Worm (Caenorhabditis elegans) whole organism, young adult: ENCODE results near the gene clec-166.

Source experiments
- C17E4.6 ChIP-seq: fragments of 200-800 bp; sonication (Bioruptor generic); IDR thresholded peaks from 2 replicates; pipeline ENCODE4 v1.3.6; 2022; ENCODE audit warnings: missing genetic modification reagents, missing genetic modification characterization, missing compliant biosample characterization
- F49E8.2 ChIP-seq: sonication (generic microtip); optimal IDR thresholded peaks from 3 replicates; lab custom pipeline; 2017; ENCODE audit warnings: missing genetic modification characterization, mild to moderate bottlenecking, missing compliant biosample characterization, antibody characterized with exemption, moderate library complexity; ENCODE audit not compliant: insufficient read depth
- T26A5.8 ChIP-seq: sonication (generic microtip); optimal IDR thresholded peaks from 2 replicates; lab custom pipeline; 2016; ENCODE audit warnings: missing genetic modification characterization, missing compliant biosample characterization
- Y53G8AR.9 ChIP-seq: fragments of 200-800 bp; sonication (Bioruptor generic); conservative IDR thresholded peaks from 2 replicates; pipeline ENCODE4 v1.3.6; 2022; ENCODE audit warnings: missing genetic modification reagents, missing genetic modification characterization, missing compliant biosample characterization
- Y79H2A.3 ChIP-seq: fragments of 200-800 bp; sonication (Bioruptor generic); conservative IDR thresholded peaks from 2 replicates; pipeline ENCODE4 v1.3.6; 2022; ENCODE audit warnings: missing genetic modification reagents, missing genetic modification characterization, missing compliant biosample characterization
- ama-1 ChIP-seq, 3 experiments: fragments of 150-350 bp in 1 of 3; sonication (generic microtip) in 2 of 3; optimal IDR thresholded peaks; 2 replicates each; lab custom pipeline; 2014 to 2018; ENCODE audit warnings: missing biosample characterization in 2 of 3, missing genetic modification characterization in 2 of 3, missing genetic modification reagents in 2 of 3
- attf-3 ChIP-seq: fragments of 200-800 bp; sonication (Bioruptor generic); conservative IDR thresholded peaks from 2 replicates; pipeline ENCODE4 v1.3.6; 2022; ENCODE audit warnings: missing genetic modification reagents, missing genetic modification characterization, missing compliant biosample characterization
- dpl-1 ChIP-seq: fragments of 150-350 bp; optimal IDR thresholded peaks from 2 replicates; lab custom pipeline; 2014; ENCODE audit warnings: missing biosample characterization, missing genetic modification reagents, missing genetic modification characterization
- egl-44 ChIP-seq: fragments of 200-800 bp; sonication (Bioruptor generic); IDR thresholded peaks from 2 replicates; pipeline ENCODE4 v1.3.6; 2022; ENCODE audit warnings: missing genetic modification reagents, missing genetic modification characterization, missing compliant biosample characterization
- ekl-4 ChIP-seq: fragments of 200-800 bp; sonication (Bioruptor generic); IDR thresholded peaks from 2 replicates; pipeline ENCODE4 v1.3.6; 2022; ENCODE audit warnings: missing genetic modification reagents, missing genetic modification characterization, missing compliant biosample characterization
- gei-17 ChIP-seq: fragments of 200-800 bp; sonication (Bioruptor generic); optimal IDR thresholded peaks from 2 replicates; lab custom pipeline; 2018; ENCODE audit warnings: mild to moderate bottlenecking, missing genetic modification characterization, missing compliant biosample characterization
- hlh-12 ChIP-seq: sonication (generic microtip); optimal IDR thresholded peaks from 2 replicates; lab custom pipeline; 2016; ENCODE audit warnings: missing genetic modification characterization, missing compliant biosample characterization
- hmg-1.2 ChIP-seq: fragments of 200-800 bp; sonication (Bioruptor generic); IDR thresholded peaks from 2 replicates; pipeline ENCODE4 v1.3.6; 2022; ENCODE audit warnings: missing genetic modification reagents, missing genetic modification characterization, missing compliant biosample characterization
- let-607 ChIP-seq, 2 experiments: fragments of 200-800 bp in 1 of 2; sonication (Bioruptor generic) in 1 of 2; sonication (generic microtip) in 1 of 2; optimal IDR thresholded peaks; 2 replicates each; lab custom pipeline; 2016 to 2018; ENCODE audit warnings: mild to moderate bottlenecking in 2 of 2, missing compliant biosample characterization in 2 of 2, missing genetic modification characterization in 2 of 2, moderate library complexity in 2 of 2, missing genotype in 1 of 2
- lin-26 ChIP-seq: fragments of 200-800 bp; sonication (Bioruptor generic); IDR thresholded peaks from 2 replicates; pipeline ENCODE4 v1.3.6; 2022; ENCODE audit warnings: missing genetic modification reagents, missing genetic modification characterization, missing compliant biosample characterization
- nfya-2 ChIP-seq: fragments of 200-800 bp; sonication (Bioruptor generic); IDR thresholded peaks from 2 replicates; pipeline ENCODE4 v1.3.6; 2022; ENCODE audit warnings: missing genetic modification reagents, missing genetic modification characterization, missing compliant biosample characterization
- snpc-4 ChIP-seq, 5 experiments: fragments of 150-350 bp in 1 of 5; sonication (generic microtip) in 4 of 5; optimal IDR thresholded peaks; 2 replicates each; lab custom pipeline; 2014 to 2018; ENCODE audit warnings: missing genetic modification characterization in 5 of 5, missing biosample characterization in 3 of 5, antibody characterized with exemption in 2 of 5, mild to moderate bottlenecking in 2 of 5, missing compliant biosample characterization in 2 of 5, missing genotype in 2 of 5, moderate library complexity in 2 of 5, missing genetic modification reagents in 1 of 5
- sptf-2 ChIP-seq: fragments of 200-800 bp; sonication (Bioruptor generic); optimal IDR thresholded peaks from 2 replicates; lab custom pipeline; 2018; ENCODE audit warnings: mild to moderate bottlenecking, missing genetic modification characterization, missing compliant biosample characterization
- tlf-1 ChIP-seq: fragments of 200-800 bp; sonication (Bioruptor generic); optimal IDR thresholded peaks from 2 replicates; lab custom pipeline; 2018; ENCODE audit warnings: mild to moderate bottlenecking, missing genetic modification characterization, missing compliant biosample characterization
- unc-62 ChIP-seq: fragments of 150-350 bp; optimal IDR thresholded peaks from 2 replicates; lab custom pipeline; 2014; ENCODE audit warnings: missing biosample characterization, missing genetic modification reagents, missing genetic modification characterization
- zfh-2 ChIP-seq: fragments of 200-800 bp; sonication (Bioruptor generic); conservative IDR thresholded peaks from 2 replicates; pipeline ENCODE4 v1.3.6; 2022; ENCODE audit warnings: missing genetic modification reagents, missing genetic modification characterization, missing compliant biosample characterization

clec-166 gene

DNA sequence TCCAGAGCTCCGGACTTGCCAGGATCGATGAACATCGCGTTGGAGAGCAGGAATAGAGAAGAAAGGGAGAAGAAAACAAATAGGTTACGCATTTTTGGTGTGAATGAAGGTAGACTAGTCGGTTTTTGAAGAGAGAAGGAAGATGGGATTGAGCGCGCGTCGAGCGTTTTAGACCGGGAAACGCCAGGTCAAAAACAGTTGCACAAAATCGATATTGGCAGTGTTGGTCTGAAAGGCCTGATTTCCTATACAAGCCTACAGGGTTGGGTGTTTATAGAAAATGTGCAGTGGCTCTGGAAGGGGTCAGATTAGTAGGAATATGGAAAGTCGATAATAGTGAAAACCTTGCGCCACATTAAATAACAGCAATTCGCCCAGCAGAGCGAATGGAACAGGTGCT is 46.3 kb downstream of the clec-166 start, which contains the start of gene dsl-2:
Gene dsl-2, minus strand, starts transcription at position 101 of the 400 bp plus-strand sequence.
- TF ChIP-seq let-607 (tag; optimal IDR thresholded peaks at IDR 0.05; lab: Kevin White, UChicago) (no peak), tlf-1 (GFP tag; lab: Kevin White, UChicago) (no peak), attf-3 (no peak), unc-62 (GFP tag; lab: Kevin White, UChicago) (no peak), dpl-1 (GFP tag; lab: Kevin White, UChicago) (no peak), F49E8.2 (tag; lab: Kevin White, UChicago) (no peak), snpc-4 (GFP tag; optimal IDR thresholded peaks at IDR 0.05; lab: Kevin White, UChicago) (no peak), snpc-4 (tag; optimal IDR thresholded peaks at IDR 0.05; lab: Kevin White, UChicago) (no peak), sptf-2 (GFP tag; lab: Kevin White, UChicago) (no peak), lin-26 (GFP tag; lab: Robert Waterston, UW) (no peak), T26A5.8 (no peak), ekl-4 (GFP tag; lab: Robert Waterston, UW) (no peak), Y53G8AR.9 (GFP tag; lab: Robert Waterston, UW) (no peak), gei-17 (GFP tag; lab: Kevin White, UChicago) (no peak), Y79H2A.3 (no peak), zfh-2 (GFP tag; lab: Robert Waterston, UW) (no peak), ama-1 (optimal IDR thresholded peaks at IDR 0.05; lab: Kevin White, UChicago) (no peak), ama-1 (GFP tag; optimal IDR thresholded peaks at IDR 0.05; lab: Kevin White, UChicago) (no peak), C17E4.6 (GFP tag; lab: Robert Waterston, UW) (no peak)

DNA sequence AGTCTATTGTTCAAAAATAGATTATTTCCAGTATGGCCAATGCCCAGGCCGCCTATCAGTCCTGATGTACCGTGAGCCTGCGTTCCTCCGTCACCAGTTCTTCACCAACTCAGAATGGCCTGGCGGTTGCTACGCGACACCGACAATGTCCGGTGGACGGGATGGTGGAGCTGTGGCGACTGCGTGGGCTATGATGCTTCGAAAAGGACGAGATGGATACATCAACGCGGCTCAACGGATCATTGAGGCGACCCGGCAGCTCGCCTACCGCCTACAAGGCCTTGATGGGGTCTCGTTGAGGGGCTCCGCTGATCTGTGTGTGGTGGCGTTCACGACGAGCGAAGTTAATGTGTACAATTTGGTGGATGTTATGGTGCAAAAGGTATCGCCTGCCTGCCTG is 51.6 kb downstream of the clec-166 start:
- no peak for TF ChIP-seq hlh-12
- 0 out of 2 replicates have a peak, but pooled peaks have one; percentile 13 for TF ChIP-seq egl-44 (GFP tag; lab: Robert Waterston, UW)
- no peak for TF ChIP-seq nfya-2
- TF ChIP-seq zfh-2 (GFP tag; lab: Robert Waterston, UW): peak; percentile 60; the same call in 1 of the 2 replicates
- TF ChIP-seq hmg-1.2: no peak
- TF ChIP-seq, all 124 proteins: peak for 2
